Worm (Caenorhabditis elegans) whole organism, late embryonic: ENCODE measurements around the gene fbxa-32.

Source experiments
- K02D7.2 ChIP-seq: sonication (generic microtip); optimal IDR thresholded peaks from 2 replicates; lab custom pipeline; 2017; ENCODE audit warnings: mild to moderate bottlenecking, missing genetic modification characterization, missing compliant biosample characterization
- K09A11.1 ChIP-seq: sonication (generic microtip); optimal IDR thresholded peaks from 2 replicates; lab custom pipeline; 2017; ENCODE audit warnings: antibody characterized with exemption, mild to moderate bottlenecking, missing genetic modification characterization, missing compliant biosample characterization; ENCODE audit not compliant: insufficient read depth
- T23F11.4 ChIP-seq: fragments of 200-800 bp; sonication (Bioruptor generic); optimal IDR thresholded peaks from 2 replicates; lab custom pipeline; 2018; ENCODE audit warnings: mild to moderate bottlenecking, missing genetic modification characterization, missing compliant biosample characterization
- ceh-14 ChIP-seq: sonication (generic microtip); optimal IDR thresholded peaks from 2 replicates; lab custom pipeline; 2016; ENCODE audit warnings: missing genotype, missing genetic modification characterization, missing compliant biosample characterization
- ceh-18 ChIP-seq: sonication (generic microtip); optimal IDR thresholded peaks from 2 replicates; lab custom pipeline; 2016; ENCODE audit warnings: missing genetic modification characterization, missing compliant biosample characterization
- ceh-19 ChIP-seq: fragments of 200-800 bp; sonication (Bioruptor generic); optimal IDR thresholded peaks from 2 replicates; lab custom pipeline; 2018; ENCODE audit warnings: mild to moderate bottlenecking, missing genetic modification characterization, missing compliant biosample characterization
- ceh-22 ChIP-seq: sonication (generic microtip); optimal IDR thresholded peaks from 2 replicates; lab custom pipeline; 2017; ENCODE audit warnings: missing biosample characterization, missing genetic modification characterization
- ceh-31 ChIP-seq: sonication (generic microtip); optimal IDR thresholded peaks from 2 replicates; lab custom pipeline; 2016; ENCODE audit warnings: missing genetic modification characterization, missing compliant biosample characterization
- ceh-45 ChIP-seq: fragments of 200-800 bp; sonication (Bioruptor generic); IDR thresholded peaks from 2 replicates; pipeline ENCODE4 v1.3.6; 2022; ENCODE audit warnings: missing genetic modification reagents, missing genetic modification characterization, missing compliant biosample characterization
- ceh-48 ChIP-seq: sonication (generic microtip); optimal IDR thresholded peaks from 2 replicates; lab custom pipeline; 2016; ENCODE audit warnings: missing genetic modification characterization, inconsistent platforms, missing compliant biosample characterization
- ceh-9 ChIP-seq: sonication (generic microtip); optimal IDR thresholded peaks from 2 replicates; lab custom pipeline; 2016; ENCODE audit warnings: mild to moderate bottlenecking, missing genetic modification characterization, inconsistent platforms, missing compliant biosample characterization
- che-1 ChIP-seq: sonication (generic microtip); optimal IDR thresholded peaks from 2 replicates; lab custom pipeline; 2016; ENCODE audit warnings: mild to moderate bottlenecking, missing genetic modification characterization, missing compliant biosample characterization
- dve-1 ChIP-seq: sonication (generic microtip); optimal IDR thresholded peaks from 2 replicates; lab custom pipeline; 2017; ENCODE audit warnings: antibody characterized with exemption, mild to moderate bottlenecking, missing genetic modification characterization, missing compliant biosample characterization
- elt-2 ChIP-seq: sonication (generic microtip); optimal IDR thresholded peaks from 2 replicates; lab custom pipeline; 2016; ENCODE audit warnings: missing genetic modification reagents, missing genetic modification characterization, missing compliant biosample characterization
- elt-4 ChIP-seq: sonication (generic microtip); optimal IDR thresholded peaks from 2 replicates; lab custom pipeline; 2016; ENCODE audit warnings: missing genetic modification characterization, missing compliant biosample characterization
- ets-4 ChIP-seq: sonication (generic microtip); optimal IDR thresholded peaks from 2 replicates; lab custom pipeline; 2016; ENCODE audit warnings: missing genetic modification characterization, missing compliant biosample characterization
- eyg-1 ChIP-seq: sonication (generic microtip); optimal IDR thresholded peaks from 2 replicates; lab custom pipeline; 2016; ENCODE audit warnings: missing genotype, missing genetic modification characterization, missing compliant biosample characterization
- fax-1 ChIP-seq: sonication (generic microtip); optimal IDR thresholded peaks from 2 replicates; lab custom pipeline; 2016; ENCODE audit warnings: missing genotype, missing genetic modification characterization, missing compliant biosample characterization
- fkh-10 ChIP-seq: fragments of 150-350 bp; optimal IDR thresholded peaks from 2 replicates; lab custom pipeline; 2014; ENCODE audit warnings: missing biosample characterization, missing genetic modification reagents, missing genetic modification characterization
- fkh-6 ChIP-seq: sonication (generic microtip); optimal IDR thresholded peaks from 2 replicates; lab custom pipeline; 2016; ENCODE audit warnings: missing genetic modification characterization, missing compliant biosample characterization
- hlh-13 ChIP-seq: fragments of 200-800 bp; sonication (Bioruptor generic); optimal IDR thresholded peaks from 2 replicates; lab custom pipeline; 2018; ENCODE audit warnings: mild to moderate bottlenecking, missing genetic modification characterization, missing compliant biosample characterization
- hlh-15 ChIP-seq: sonication (generic microtip); optimal IDR thresholded peaks from 2 replicates; lab custom pipeline; 2016; ENCODE audit warnings: missing genetic modification characterization, missing compliant biosample characterization
- madf-2 ChIP-seq: sonication (generic microtip); optimal IDR thresholded peaks from 2 replicates; lab custom pipeline; 2017; ENCODE audit warnings: missing genetic modification characterization, missing compliant biosample characterization
- nfya-1 ChIP-seq: sonication (generic microtip); optimal IDR thresholded peaks from 2 replicates; lab custom pipeline; 2017; ENCODE audit warnings: missing genetic modification characterization, mild to moderate bottlenecking, missing compliant biosample characterization, antibody characterized with exemption, moderate library complexity
- nhr-232 ChIP-seq: sonication (generic microtip); optimal IDR thresholded peaks from 2 replicates; lab custom pipeline; 2016; ENCODE audit warnings: missing genetic modification characterization, missing compliant biosample characterization
- pha-4 ChIP-seq: fragments of 150-350 bp; optimal IDR thresholded peaks from 2 replicates; lab custom pipeline; 2018; ENCODE audit warnings: missing biosample characterization, missing genetic modification reagents, missing genetic modification characterization
- rnt-1 ChIP-seq: sonication (generic microtip); optimal IDR thresholded peaks from 2 replicates; lab custom pipeline; 2016; ENCODE audit warnings: missing genetic modification characterization, missing compliant biosample characterization
- sdc-2 ChIP-seq: sonication (generic microtip); optimal IDR thresholded peaks from 2 replicates; lab custom pipeline; 2016; ENCODE audit warnings: missing genotype, missing genetic modification characterization, missing compliant biosample characterization
- syd-9 ChIP-seq: sonication (generic microtip); optimal IDR thresholded peaks from 2 replicates; lab custom pipeline; 2016; ENCODE audit warnings: mild to moderate bottlenecking, missing genetic modification characterization, moderate library complexity, missing compliant biosample characterization
- tbx-7 ChIP-seq: sonication (generic microtip); optimal IDR thresholded peaks from 2 replicates; lab custom pipeline; 2016; ENCODE audit warnings: missing genotype, missing genetic modification characterization, missing compliant biosample characterization
- unc-3 ChIP-seq, 2 experiments: fragments of 200-800 bp in 1 of 2; sonication (Bioruptor generic) in 1 of 2; sonication (generic microtip) in 1 of 2; conservative IDR thresholded peaks in 1 of 2; optimal IDR thresholded peaks in 1 of 2; 2 replicates each; pipeline versions ENCODE4 v1.3.6 to Lab custom; 2016 to 2022; ENCODE audit warnings: missing compliant biosample characterization in 2 of 2, missing genetic modification characterization in 2 of 2, missing genetic modification reagents in 1 of 2
- unc-55 ChIP-seq: sonication (generic microtip); optimal IDR thresholded peaks from 2 replicates; lab custom pipeline; 2017; ENCODE audit warnings: missing biosample characterization, missing genetic modification reagents, missing genetic modification characterization
- unc-86 ChIP-seq: sonication (generic microtip); optimal IDR thresholded peaks from 2 replicates; lab custom pipeline; 2016; ENCODE audit warnings: missing genetic modification characterization, missing compliant biosample characterization
- zip-5 ChIP-seq: sonication (generic microtip); optimal IDR thresholded peaks from 2 replicates; lab custom pipeline; 2016; ENCODE audit warnings: missing genetic modification characterization, missing compliant biosample characterization
- ztf-16 ChIP-seq: sonication (generic microtip); optimal IDR thresholded peaks from 2 replicates; lab custom pipeline; 2017; ENCODE audit warnings: missing genetic modification characterization, missing compliant biosample characterization

The fbxa-32 gene

DNA sequence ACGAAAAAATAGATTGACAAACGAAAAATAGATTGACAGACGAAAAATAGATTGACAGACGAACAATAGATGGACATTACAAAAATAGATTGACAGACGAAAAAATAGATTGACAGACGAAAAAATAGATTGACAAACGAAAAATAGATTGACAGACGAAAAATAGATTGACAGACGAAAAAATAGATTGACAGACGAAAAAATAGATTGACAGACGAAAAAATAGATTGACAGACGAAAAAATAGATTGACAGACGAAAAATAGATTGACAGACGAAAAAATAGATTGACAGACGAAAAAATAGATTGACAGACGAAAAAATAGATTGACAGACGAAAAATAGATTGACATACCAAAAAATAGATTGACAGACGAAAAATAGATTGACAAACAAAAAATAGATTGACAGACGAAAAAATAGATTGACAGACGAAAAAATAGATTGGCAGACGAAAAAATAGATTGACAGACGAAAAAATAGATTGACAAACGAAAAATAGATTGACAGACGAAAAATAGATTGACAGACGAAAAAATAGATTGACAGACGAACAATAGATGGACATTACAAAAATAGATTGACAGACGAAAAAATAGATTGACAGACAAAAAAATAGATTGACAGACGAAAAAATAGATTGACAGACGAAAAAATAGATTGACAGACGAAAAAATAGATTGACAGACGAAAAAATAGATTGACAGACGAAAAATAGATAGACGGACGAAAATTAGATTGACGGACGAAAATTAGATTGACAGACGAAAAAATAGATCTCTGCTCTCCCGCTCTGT lies 16.4 kb downstream of the fbxa-32 start:
- TF ChIP-seq ceh-45 = peak; percentile 69; the same call in 1 of the 2 replicates

DNA sequence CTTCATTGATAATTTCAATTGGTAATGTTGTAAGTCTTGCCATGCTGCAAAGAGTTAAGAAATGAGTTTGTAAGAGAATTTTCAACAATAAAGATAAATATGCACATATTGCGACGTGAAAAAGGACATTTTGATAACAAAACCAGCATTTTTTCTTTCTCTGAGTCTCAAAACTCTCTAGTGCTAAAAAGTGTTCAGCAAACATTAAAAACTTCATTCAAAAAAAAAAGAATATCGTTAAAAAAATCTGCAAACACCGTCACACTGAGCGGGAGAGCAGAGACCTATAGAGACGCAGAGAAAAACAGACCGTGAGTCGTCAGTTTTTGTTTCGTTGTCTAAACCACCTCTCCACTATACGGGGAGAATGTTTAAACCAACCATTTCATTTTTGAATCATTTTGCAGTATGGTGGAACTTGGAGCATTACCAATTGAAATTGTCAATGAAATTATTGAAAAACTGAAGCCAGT lies 19.9 kb downstream of the fbxa-32 start, which contains the start of the genes fbxa-76 and fbxa-77:
Gene fbxa-76, minus strand, starts transcription at position 51 of the 473 bp plus-strand sequence.
Gene fbxa-77, plus strand, starts transcription at position 365 of the 473 bp plus-strand sequence.
- TF ChIP-seq nhr-232 (tag; lab: Kevin White, UChicago) (no peak), K02D7.2 (tag; lab: Kevin White, UChicago) (no peak)
- TF ChIP-seq, all 69 proteins: peak for 0

ce11 chrIII:1248335-1248734 lies 20.7 kb downstream of the fbxa-32 start:
- no peak for TF ChIP-seq ceh-22 (tag; lab: Kevin White, UChicago)
- TF ChIP-seq ceh-9 (tag; lab: Kevin White, UChicago) = no peak
- TF ChIP-seq unc-55 (GFP tag; lab: Kevin White, UChicago) = no peak
- no peak for TF ChIP-seq syd-9 (tag; lab: Kevin White, UChicago)
- no peak for TF ChIP-seq ceh-18 (tag; lab: Kevin White, UChicago)
- no peak for TF ChIP-seq ceh-48
- no peak for TF ChIP-seq ceh-31 (tag; lab: Kevin White, UChicago)
- no peak for TF ChIP-seq unc-3 (GFP tag; conservative IDR thresholded peaks at IDR 0.05; lab: Robert Waterston, UW)
- TF ChIP-seq unc-3 (tag; optimal IDR thresholded peaks at IDR 0.05; lab: Kevin White, UChicago) = no peak
- TF ChIP-seq tbx-7 (tag; lab: Kevin White, UChicago) = no peak
- no peak for TF ChIP-seq ets-4 (tag; lab: Kevin White, UChicago)
- no peak for TF ChIP-seq zip-5
- no peak for TF ChIP-seq sdc-2 (tag; lab: Kevin White, UChicago)
- TF ChIP-seq fkh-10 = no peak
- TF ChIP-seq K09A11.1 (tag; lab: Kevin White, UChicago) = no peak
- no peak for TF ChIP-seq unc-86

DNA sequence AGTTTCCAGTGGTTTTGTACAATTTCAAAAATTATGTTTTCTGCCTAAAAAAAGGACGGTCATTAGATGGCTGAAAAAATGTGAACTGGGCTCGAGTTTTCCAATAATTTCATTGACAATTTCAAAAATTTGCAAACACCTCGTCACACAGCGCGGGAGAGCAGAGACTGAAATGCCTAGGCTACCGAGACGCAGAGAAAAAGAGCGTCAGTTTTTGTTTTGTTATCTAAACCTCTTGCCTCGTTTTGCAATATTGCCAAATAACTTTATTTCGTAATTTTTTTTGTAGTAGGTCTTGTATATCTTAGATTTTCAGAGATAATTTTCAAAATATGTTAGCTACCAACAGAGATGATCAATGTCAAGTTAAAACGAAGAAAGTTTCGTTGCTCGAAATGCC lies 25.9 kb downstream of the fbxa-32 start, which contains the start of gene fbxa-63:
Gene fbxa-63, plus strand, starts transcription at position 310 of the 400 bp plus-strand sequence.
- TF ChIP-seq K02D7.2 (tag; lab: Kevin White, UChicago) (no peak), nfya-1 (tag; lab: Kevin White, UChicago) (peak; percentile 30)

- no peak for TF ChIP-seq fkh-10
- peak; percentile 18 for TF ChIP-seq rnt-1 (tag; lab: Kevin White, UChicago)
Measured at ce11 chrIII:1238704-1239103, 30.4 kb downstream of the fbxa-32 start, which contains the start of gene fbxa-61. TSS of gene fbxa-61 (plus strand) at chrIII:1239048.

DNA sequence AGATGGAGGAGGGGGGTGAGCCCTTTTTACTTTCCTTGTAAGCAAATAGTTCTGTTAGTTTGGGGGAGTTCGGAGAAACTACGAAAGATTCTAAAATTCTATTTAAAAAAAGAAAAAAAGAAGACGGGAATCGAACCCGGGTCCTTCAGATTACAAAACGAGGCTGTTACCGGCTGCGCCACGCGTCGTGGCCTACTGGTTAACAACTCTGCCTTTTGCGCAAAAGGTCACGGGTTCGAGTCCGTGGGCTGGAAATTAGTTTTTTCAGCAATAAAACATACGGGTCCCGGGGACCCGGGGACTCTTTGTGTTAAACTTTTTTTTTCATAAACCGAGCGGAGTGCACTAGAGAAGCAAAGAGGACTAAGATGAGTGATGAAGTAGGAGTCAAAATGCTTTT lies 37.9 kb downstream of the fbxa-32 start:
- TF ChIP-seq ceh-14 = no peak
- TF ChIP-seq unc-55 (GFP tag; lab: Kevin White, UChicago) = peak; percentile 22

- TF ChIP-seq hlh-13 (no peak), che-1 (tag; lab: Kevin White, UChicago) (no peak), fax-1 (tag; lab: Kevin White, UChicago) (no peak), elt-2 (no peak), elt-4 (tag; lab: Kevin White, UChicago) (no peak), unc-86 (no peak), K09A11.1 (tag; lab: Kevin White, UChicago) (no peak), ztf-16 (no peak), ceh-19 (GFP tag; lab: Kevin White, UChicago) (no peak), madf-2 (tag; lab: Kevin White, UChicago) (no peak), dve-1 (tag; lab: Kevin White, UChicago) (no peak), ceh-31 (tag; lab: Kevin White, UChicago) (no peak), hlh-15 (tag; lab: Kevin White, UChicago) (no peak), K02D7.2 (tag; lab: Kevin White, UChicago) (no peak), fkh-6 (tag; lab: Kevin White, UChicago) (no peak), eyg-1 (tag; lab: Kevin White, UChicago) (no peak), pha-4 (no peak), ceh-9 (tag; lab: Kevin White, UChicago) (no peak), T23F11.4 (GFP tag; lab: Kevin White, UChicago) (no peak)
Measured at ce11 chrIII:1230672-1231071, 38.4 kb downstream of the fbxa-32 start.
